Worm (Caenorhabditis elegans): ENCODE measurements around the gene rbm-25.

rbm-25 gene

DNA sequence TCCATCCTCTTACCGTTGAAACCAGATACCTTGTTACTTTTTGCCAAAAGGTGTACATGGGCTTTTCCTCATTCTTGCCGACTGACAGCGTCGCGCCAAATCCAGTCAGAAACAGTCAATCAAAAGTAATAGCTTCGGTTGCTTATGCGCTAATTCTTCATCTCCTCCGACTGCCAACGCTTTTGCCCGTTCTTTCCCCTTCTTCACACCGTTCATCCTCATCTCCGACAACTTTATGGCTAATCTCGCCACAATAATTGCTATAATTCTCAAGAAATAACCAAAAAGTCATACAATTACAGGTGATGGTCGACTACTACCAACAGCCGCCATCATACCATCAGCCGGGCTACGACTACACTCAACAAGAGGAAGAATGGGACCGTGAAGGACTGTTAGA is 19.9 kb upstream of the rbm-25 start, which contains the start of gene atn-1:
Gene atn-1, plus strand, starts transcription at position 301 of the 400 bp plus-strand sequence.
- TF ChIP-seq F44E2.7 (GFP tag; IDR thresholded peaks at IDR 0.05): no peak
- no peak for TF ChIP-seq fos-1 (tag; optimal IDR thresholded peaks at IDR 0.05)
- TF ChIP-seq ZK337.2 (GFP tag; IDR thresholded peaks at IDR 0.05): no peak
- no peak for TF ChIP-seq lin-1 (GFP tag; IDR thresholded peaks at IDR 0.05)
- no peak for TF ChIP-seq T26A8.4 (GFP tag; IDR thresholded peaks at IDR 0.05)
- TF ChIP-seq unc-62 (GFP tag; optimal IDR thresholded peaks at IDR 0.05 in 1 of 2): peak in 1 of 2 experiments; percentile 41
- TF ChIP-seq unc-62 (tag; optimal IDR thresholded peaks at IDR 0.05): no peak
- TF ChIP-seq set-16 (GFP tag; IDR thresholded peaks at IDR 0.05): no peak
- TF ChIP-seq nhr-11 (tag; optimal IDR thresholded peaks at IDR 0.05): no peak
- TF ChIP-seq nhr-42 (GFP tag; IDR thresholded peaks at IDR 0.05): no peak
- peak; percentile 59 for TF ChIP-seq aha-1 (tag)
- no peak for TF ChIP-seq zip-11 (GFP tag; IDR thresholded peaks at IDR 0.05)
- TF ChIP-seq daf-8 (GFP tag; IDR thresholded peaks at IDR 0.05): no peak
- TF ChIP-seq lim-7 (GFP tag; IDR thresholded peaks at IDR 0.05): no peak
- no peak for TF ChIP-seq Y105C5A.15 (GFP tag; IDR thresholded peaks at IDR 0.05)
- TF ChIP-seq egl-43 (GFP tag; IDR thresholded peaks at IDR 0.05): no peak
- no peak for TF ChIP-seq nhr-25 (tag; optimal IDR thresholded peaks at IDR 0.05; ENCODE audit: borderline replicate concordance, insufficient read depth)
- TF ChIP-seq ceh-28 (tag; optimal IDR thresholded peaks at IDR 0.05): no peak

ce11 chrV:12478990-12479389 is 19.0 kb upstream of the rbm-25 start:
- TF ChIP-seq hlh-11 (tag; optimal IDR thresholded peaks at IDR 0.05): peak; percentile 61
- TF ChIP-seq ctbp-1 (GFP tag; IDR thresholded peaks at IDR 0.05): 0 out of 2 replicates have a peak, but pooled peaks have one; percentile 34
- no peak for TF ChIP-seq zfp-3 (GFP tag; conservative IDR thresholded peaks at IDR 0.05)
- peak; percentile 56 for TF ChIP-seq nhr-11 (tag; optimal IDR thresholded peaks at IDR 0.05)
- TF ChIP-seq hmg-1.1 (GFP tag; IDR thresholded peaks at IDR 0.05): 0 out of 2 replicates have a peak, but pooled peaks have one; percentile 19
- peak in 1 of 2 experiments; percentile 86 for TF ChIP-seq daf-16 (GFP tag; optimal IDR thresholded peaks at IDR 0.05)
- no peak for TF ChIP-seq daf-16 (tag; optimal IDR thresholded peaks at IDR 0.05)
- 0 out of 2 replicates have a peak, but pooled peaks have one; percentile 33 for TF ChIP-seq dmd-8 (GFP tag; IDR thresholded peaks at IDR 0.05)
- TF ChIP-seq spr-3 (GFP tag; optimal IDR thresholded peaks at IDR 0.05): no peak

- TF ChIP-seq ZK337.2 (GFP tag; IDR thresholded peaks at IDR 0.05) (no peak), daf-16 (GFP tag; optimal IDR thresholded peaks at IDR 0.05) (no peak), daf-16 (tag; optimal IDR thresholded peaks at IDR 0.05) (no peak), unc-130 (GFP tag; optimal IDR thresholded peaks at IDR 0.05) (no peak), mdt-29 (GFP tag; IDR thresholded peaks at IDR 0.05) (0 out of 2 replicates have a peak, but pooled peaks have one; percentile 16)
Measured at ce11 chrV:12484585-12484984, 13.4 kb upstream of the rbm-25 start, which contains the start of gene srt-39. TSS of gene srt-39 (plus strand) at chrV:12484885.

- TF ChIP-seq hif-1 (tag; optimal IDR thresholded peaks at IDR 0.05) (no peak), pha-4 (GFP tag; IDR thresholded peaks at IDR 0.05) (no peak), pha-4 (tag; optimal IDR thresholded peaks at IDR 0.05) (peak; percentile 19)
Measured at ce11 chrV:12486934-12487333, 11.1 kb upstream of the rbm-25 start, which contains the start of gene inx-11. TSS of gene inx-11 (plus strand) at chrV:12487234.

ce11 chrV:12488002-12488401 is 10.0 kb upstream of the rbm-25 start:
- TF ChIP-seq lin-13 (GFP tag; optimal IDR thresholded peaks at IDR 0.05) (no peak), zip-2 (tag; optimal IDR thresholded peaks at IDR 0.05) (no peak), zfp-3 (GFP tag; conservative IDR thresholded peaks at IDR 0.05) (no peak), Y75B8A.6 (GFP tag; IDR thresholded peaks at IDR 0.05) (no peak), nhr-6 (tag; optimal IDR thresholded peaks at IDR 0.05) (peak; percentile 48), rbr-2 (tag; optimal IDR thresholded peaks at IDR 0.05) (no peak), tra-1 (GFP tag; IDR thresholded peaks at IDR 0.05) (no peak), D1046.2 (GFP tag; IDR thresholded peaks at IDR 0.05) (no peak), unc-39 (tag; optimal IDR thresholded peaks at IDR 0.05) (no peak), hlh-30 (tag; optimal IDR thresholded peaks at IDR 0.05; ENCODE audit: insufficient read depth) (peak; percentile 33), daf-19 (GFP tag; conservative IDR thresholded peaks at IDR 0.05) (no peak), egl-43 (GFP tag; IDR thresholded peaks at IDR 0.05) (no peak), ceh-28 (tag; optimal IDR thresholded peaks at IDR 0.05) (no peak), ztf-7 (tag; optimal IDR thresholded peaks at IDR 0.05) (no peak), zag-1 (tag; optimal IDR thresholded peaks at IDR 0.05) (no peak), daf-16 (GFP tag; optimal IDR thresholded peaks at IDR 0.05) (peak in 1 of 2 experiments; percentile 74), daf-16 (tag; optimal IDR thresholded peaks at IDR 0.05) (no peak), nhr-76 (tag; optimal IDR thresholded peaks at IDR 0.05) (no peak), fos-1 (tag; optimal IDR thresholded peaks at IDR 0.05) (no peak)
